Fruit fly (Drosophila melanogaster) whole organism, prepupa: ENCODE results near the gene Pdfr.

Source experiments
- CG10631 ChIP-seq: fragments of 200-800 bp; sonication (Bioruptor generic); optimal IDR thresholded peaks from 2 replicates; lab custom pipeline; 2016; ENCODE audit warnings: missing biosample characterization, missing genetic modification characterization
- CG4318 ChIP-seq: fragments of 200-800 bp; sonication (Bioruptor generic); optimal IDR thresholded peaks from 3 replicates; lab custom pipeline; 2017; ENCODE audit warnings: missing biosample characterization, mild to moderate bottlenecking, missing genetic modification characterization
- Hr4 ChIP-seq: fragments of 200-800 bp; sonication (Bioruptor generic); optimal IDR thresholded peaks from 3 replicates; lab custom pipeline; 2016; ENCODE audit warnings: missing biosample characterization, missing genetic modification characterization
- Sox15 ChIP-seq: fragments of 200-800 bp; sonication (Bioruptor generic); optimal IDR thresholded peaks from 3 replicates; lab custom pipeline; 2016; ENCODE audit warnings: missing biosample characterization, missing genetic modification characterization
- ss ChIP-seq, 2 experiments: fragments of 200-800 bp; sonication (Bioruptor generic); optimal IDR thresholded peaks; 2 replicates in 1 of 2; 3 replicates in 1 of 2; lab custom pipeline; 2017 to 2018; ENCODE audit warnings: mild to moderate bottlenecking in 2 of 2, missing biosample characterization in 2 of 2, missing genetic modification characterization in 2 of 2, moderate library complexity in 1 of 2

DNA sequence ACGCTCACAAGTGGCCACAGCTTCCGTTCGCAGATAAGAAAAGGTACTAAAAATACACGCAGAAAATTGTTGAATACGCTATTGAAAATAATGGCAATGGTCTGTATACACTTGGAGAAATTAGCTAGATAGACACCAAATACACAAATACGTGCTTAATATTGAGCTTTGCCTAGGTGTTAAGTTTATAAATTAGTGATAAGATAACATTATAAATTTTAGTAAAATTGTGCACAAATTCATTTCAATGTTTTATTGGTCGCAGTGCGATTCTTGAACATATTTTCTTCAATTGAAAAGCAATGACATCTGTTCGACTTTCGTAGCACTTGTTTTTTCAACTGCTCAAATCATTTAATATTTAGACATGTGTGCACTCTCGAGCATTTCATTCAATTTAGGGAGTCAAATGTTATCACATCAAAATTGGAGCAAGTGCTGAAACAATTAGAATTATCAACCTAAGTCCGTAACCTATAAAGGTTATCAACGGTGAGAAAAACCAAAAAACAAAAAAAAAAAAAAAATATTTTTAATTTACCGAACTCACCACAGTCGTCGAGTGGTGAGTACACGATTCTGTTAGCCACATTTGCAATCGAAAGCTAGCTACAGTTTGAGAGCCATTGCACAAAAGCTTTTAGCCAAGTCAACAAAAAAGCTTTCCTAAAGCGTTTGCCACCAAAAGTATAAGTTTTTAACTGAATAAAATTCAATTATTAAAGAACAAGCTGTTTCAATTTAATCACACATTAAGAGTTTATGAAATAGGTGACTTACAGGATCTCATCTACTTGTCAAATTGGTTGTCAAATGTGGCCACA lies 5.1 kb upstream of the Pdfr start:
- no peak for TF ChIP-seq ss (GFP tag; optimal IDR thresholded peaks at IDR 0.05; lab: Kevin White, UChicago)
- TF ChIP-seq Sox15 (GFP tag; lab: Kevin White, UChicago): no peak
- TF ChIP-seq Hr4 (GFP tag; lab: Kevin White, UChicago): no peak
- TF ChIP-seq CG4318 (GFP tag; lab: Kevin White, UChicago): no peak
- TF ChIP-seq CG10631 (GFP tag; lab: Kevin White, UChicago): no peak
